Worm (Caenorhabditis elegans) whole organism, mixed stage, embryonic: ENCODE data around the gene ZK228.13.

Experiments
- drap-1 ChIP-seq: fragments of 200-800 bp; sonication (Bioruptor generic); optimal IDR thresholded peaks from 3 replicates; lab custom pipeline; 2018; ENCODE audit warnings: mild to moderate bottlenecking, missing genetic modification characterization, missing compliant biosample characterization
- elt-3 ChIP-seq: fragments of 150-350 bp; optimal IDR thresholded peaks from 2 replicates; lab custom pipeline; 2014; ENCODE audit warnings: missing biosample characterization, missing genetic modification characterization
- ham-2 ChIP-seq: fragments of 200-800 bp; sonication (Bioruptor generic); optimal IDR thresholded peaks from 2 replicates; lab custom pipeline; 2018; ENCODE audit warnings: mild to moderate bottlenecking, missing genetic modification characterization, missing compliant biosample characterization
- nhr-2 ChIP-seq: fragments of 150-350 bp; optimal IDR thresholded peaks from 2 replicates; lab custom pipeline; 2014; ENCODE audit warnings: missing biosample characterization, missing genetic modification characterization
- nhr-76 ChIP-seq: sonication (generic microtip); optimal IDR thresholded peaks from 2 replicates; lab custom pipeline; 2017; ENCODE audit warnings: missing biosample characterization, missing genetic modification characterization
- snpc-4 ChIP-seq: fragments of 150-350 bp; optimal IDR thresholded peaks from 2 replicates; lab custom pipeline; 2014; ENCODE audit warnings: missing biosample characterization, missing genetic modification characterization
- sptf-1 ChIP-seq: sonication (generic microtip); optimal IDR thresholded peaks from 2 replicates; lab custom pipeline; 2017; ENCODE audit warnings: mild to moderate bottlenecking, missing genetic modification characterization, moderate library complexity, missing compliant biosample characterization
- unc-39 ChIP-seq: fragments of 150-350 bp; optimal IDR thresholded peaks from 2 replicates; lab custom pipeline; 2014; ENCODE audit warnings: missing biosample characterization, missing genetic modification characterization
- unc-62 ChIP-seq: fragments of 150-350 bp; optimal IDR thresholded peaks from 2 replicates; lab custom pipeline; 2014; ENCODE audit warnings: missing biosample characterization, missing genetic modification reagents, missing genetic modification characterization

DNA sequence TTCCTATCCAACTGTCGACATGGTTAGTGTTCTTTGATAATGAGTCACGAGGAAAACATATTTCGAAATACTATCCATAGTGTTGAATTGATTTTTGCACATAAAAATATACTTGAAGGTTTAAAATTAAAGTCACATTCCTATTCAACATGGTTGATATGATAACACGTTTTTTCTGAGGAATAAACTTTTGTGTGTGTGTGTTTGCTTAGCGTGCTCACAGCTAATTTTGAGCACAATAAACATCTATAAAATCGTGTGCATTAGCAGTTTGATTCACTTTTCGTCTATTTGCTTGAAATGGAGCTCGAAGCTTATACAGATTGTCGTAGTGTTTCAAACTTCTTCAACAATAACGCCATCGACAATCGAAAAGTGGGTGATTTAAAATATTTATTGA is 11.4 kb downstream of the ZK228.13 start, which contains the start of gene ZK228.10:
- no peak for TF ChIP-seq sptf-1 (tag; lab: Kevin White, UChicago)
- no peak for TF ChIP-seq drap-1
- TF ChIP-seq nhr-2: no peak
- TF ChIP-seq unc-39 (tag; lab: Kevin White, UChicago): no peak
- TF ChIP-seq elt-3 (tag; lab: Kevin White, UChicago): no peak
- no peak for TF ChIP-seq nhr-76 (tag; lab: Kevin White, UChicago)
- no peak for TF ChIP-seq snpc-4 (tag; lab: Kevin White, UChicago)
- no peak for TF ChIP-seq unc-62 (GFP tag; lab: Kevin White, UChicago)
- TF ChIP-seq ham-2 (GFP tag; lab: Kevin White, UChicago): no peak
